Fruit fly (Drosophila melanogaster) whole organism: ENCODE data around the gene CG34253.

Experiments used
- CG8478 ChIP-seq: fragments of >200 bp; optimal IDR thresholded peaks from 2 replicates; lab custom pipeline; 2018; ENCODE audit warnings: inconsistent platforms
- Dll ChIP-seq: fragments of >200 bp; optimal IDR thresholded peaks from 2 replicates; lab custom pipeline; 2017
- EcR ChIP-seq, 2 experiments: fragments of >200 bp; optimal IDR thresholded peaks; 2 replicates each; lab custom pipeline; 2017; ENCODE audit warnings: missing biosample characterization in 2 of 2, missing genetic modification characterization in 2 of 2, missing genetic modification reagents in 2 of 2
- pan ChIP-seq: fragments of >200 bp; optimal IDR thresholded peaks from 2 replicates; lab custom pipeline; 2017
- psq ChIP-seq: fragments of >200 bp; optimal IDR thresholded peaks from 2 replicates; lab custom pipeline; 2017
- usp ChIP-seq: fragments of >200 bp; optimal IDR thresholded peaks from 2 replicates; lab custom pipeline; 2017; ENCODE audit warnings: missing biosample characterization, missing genetic modification characterization, mixed read lengths

- TF ChIP-seq pan (lab: Kevin White, UChicago) (no peak), usp (GFP tag; lab: Kevin White, UChicago) (no peak), CG8478 (lab: Kevin White, UChicago) (no peak), EcR (GFP tag; optimal IDR thresholded peaks at IDR 0.05; lab: Kevin White, UChicago) (peak in 1 of 2 experiments; percentile 92), psq (lab: Kevin White, UChicago) (no peak), Dll (lab: Kevin White, UChicago) (no peak)
These were observed 7.3 kb downstream of the CG34253 start for dm6 chr3L:18079610-18080497.
